Worm (Caenorhabditis elegans): Measurements from ENCODE around the gene tbcc-1.

- no peak for TF ChIP-seq nhr-237 (tag; optimal IDR thresholded peaks at IDR 0.05)
- TF ChIP-seq flh-1 (GFP tag; optimal IDR thresholded peaks at IDR 0.05), result no peak
- no peak for TF ChIP-seq nhr-12 (tag; optimal IDR thresholded peaks at IDR 0.05)
- no peak for TF ChIP-seq sem-2 (GFP tag; optimal IDR thresholded peaks at IDR 0.05)
- peak; percentile 17 for TF ChIP-seq unc-62 (GFP tag; optimal IDR thresholded peaks at IDR 0.05)
These were observed 16.2 kb downstream of the tbcc-1 start for ce11 chrIII:2804461-2804860.
